Worm (Caenorhabditis elegans): ENCODE results near the gene dyf-6.

- TF ChIP-seq hlh-26 (GFP tag; conservative IDR thresholded peaks at IDR 0.05) (no peak), snpc-1.1 (tag; optimal IDR thresholded peaks at IDR 0.05; ENCODE audit: insufficient read depth) (no peak), madf-8 (GFP tag; conservative IDR thresholded peaks at IDR 0.05) (no peak), efl-1 (GFP tag; optimal IDR thresholded peaks at IDR 0.05) (no peak), him-1 (tag; optimal IDR thresholded peaks at IDR 0.05) (no peak), nhr-80 (tag; optimal IDR thresholded peaks at IDR 0.05) (no peak), ekl-4 (GFP tag; IDR thresholded peaks at IDR 0.05) (no peak), F10E7.11 (tag; optimal IDR thresholded peaks at IDR 0.05) (no peak), nfya-2 (GFP tag; IDR thresholded peaks at IDR 0.05) (no peak), pha-4 (tag; optimal IDR thresholded peaks at IDR 0.05) (no peak), nhr-120 (GFP tag; IDR thresholded peaks at IDR 0.05) (no peak), ztf-22 (GFP tag; optimal IDR thresholded peaks at IDR 0.05) (no peak), lsy-27 (tag; optimal IDR thresholded peaks at IDR 0.05; ENCODE audit: borderline replicate concordance, insufficient read depth) (no peak), unc-62 (GFP tag; optimal IDR thresholded peaks at IDR 0.05) (no peak)
These were observed 36.2 kb downstream of the dyf-6 start for ce11 chrX:10350151-10350550.

Measured in whole organism, young adult.